Fruit fly (Drosophila melanogaster) whole organism, pupa: ENCODE results near the gene Fign.

Source experiments
- CG10348 ChIP-seq: fragments of 200-800 bp; sonication (Bioruptor generic); IDR thresholded peaks from 2 replicates; pipeline ENCODE4 v1.3.6; 2022; ENCODE audit warnings: missing biosample characterization, missing genetic modification characterization
- CG12605 ChIP-seq: fragments of 200-800 bp; sonication (Bioruptor generic); IDR thresholded peaks from 2 replicates; pipeline ENCODE4 v1.3.6; 2022; ENCODE audit warnings: missing biosample characterization, missing genetic modification characterization
- CG13204 ChIP-seq: fragments of 200-800 bp; sonication (Bioruptor generic); optimal IDR thresholded peaks from 2 replicates; lab custom pipeline; 2018; ENCODE audit warnings: missing biosample characterization, mild to moderate bottlenecking, missing genetic modification characterization, moderate library complexity
- CG14655 ChIP-seq: fragments of 200-800 bp; sonication (Bioruptor generic); optimal IDR thresholded peaks from 3 replicates; lab custom pipeline; 2017; ENCODE audit warnings: mild to moderate bottlenecking, missing biosample characterization, missing genetic modification reagents, missing genetic modification characterization
- CG15710 ChIP-seq: fragments of 200-800 bp; sonication (Bioruptor generic); optimal IDR thresholded peaks from 2 replicates; lab custom pipeline; 2018; ENCODE audit warnings: missing biosample characterization, mild to moderate bottlenecking, missing genetic modification characterization, moderate library complexity
- CG17806 ChIP-seq: fragments of 200-800 bp; sonication (Bioruptor generic); optimal IDR thresholded peaks from 2 replicates; lab custom pipeline; 2018; ENCODE audit warnings: missing biosample characterization, mild to moderate bottlenecking, missing genetic modification characterization, moderate library complexity
- CG32121 ChIP-seq: fragments of 200-800 bp; sonication (Bioruptor generic); IDR thresholded peaks from 2 replicates; pipeline ENCODE4 v1.3.6; 2022; ENCODE audit warnings: missing biosample characterization, missing genetic modification characterization
- CG34367 ChIP-seq: fragments of 200-800 bp; sonication (Bioruptor generic); optimal IDR thresholded peaks from 2 replicates; lab custom pipeline; 2018; ENCODE audit warnings: missing biosample characterization, mild to moderate bottlenecking, missing genetic modification characterization
- CG4496 ChIP-seq: fragments of 200-800 bp; sonication (Bioruptor generic); IDR thresholded peaks from 3 replicates; pipeline ENCODE4 v1.3.6; 2022; ENCODE audit warnings: missing biosample characterization, missing genetic modification characterization
- CG8159 ChIP-seq: fragments of 200-800 bp; sonication (Bioruptor generic); optimal IDR thresholded peaks from 3 replicates; lab custom pipeline; 2018; ENCODE audit warnings: missing biosample characterization, mild to moderate bottlenecking, missing genetic modification characterization, moderate library complexity
- CG8301 ChIP-seq: fragments of 200-800 bp; sonication (Bioruptor generic); optimal IDR thresholded peaks from 2 replicates; lab custom pipeline; 2018; ENCODE audit warnings: missing biosample characterization, mild to moderate bottlenecking, missing genetic modification characterization
- CG9948 ChIP-seq: fragments of 200-800 bp; sonication (Bioruptor generic); optimal IDR thresholded peaks from 2 replicates; lab custom pipeline; 2018; ENCODE audit warnings: missing biosample characterization, mild to moderate bottlenecking, missing genetic modification characterization, moderate library complexity
- D1 ChIP-seq: fragments of 200-800 bp; sonication (Bioruptor generic); optimal IDR thresholded peaks from 2 replicates; lab custom pipeline; 2018; ENCODE audit warnings: missing biosample characterization, mild to moderate bottlenecking, missing genetic modification characterization, moderate library complexity
- EcR ChIP-seq: fragments of 200-800 bp; sonication (Bioruptor generic); optimal IDR thresholded peaks from 3 replicates; lab custom pipeline; 2019; ENCODE audit warnings: missing biosample characterization, missing genetic modification characterization, mild to moderate bottlenecking, moderate library complexity, missing genetic modification reagents
- Ets98B ChIP-seq: fragments of 200-800 bp; sonication (Bioruptor generic); IDR thresholded peaks from 2 replicates; pipeline ENCODE4 v1.3.6; 2022; ENCODE audit warnings: missing biosample characterization, missing genetic modification characterization
- Pif1A ChIP-seq: fragments of 200-800 bp; sonication (Bioruptor generic); optimal IDR thresholded peaks from 3 replicates; lab custom pipeline; 2016; ENCODE audit warnings: missing biosample characterization, missing genetic modification characterization
- Pif1B ChIP-seq: fragments of 200-800 bp; sonication (Bioruptor generic); optimal IDR thresholded peaks from 3 replicates; lab custom pipeline; 2016; ENCODE audit warnings: missing biosample characterization, missing genetic modification characterization
- Snoo ChIP-seq: fragments of 200-800 bp; sonication (Bioruptor generic); optimal IDR thresholded peaks from 3 replicates; lab custom pipeline; 2017; ENCODE audit warnings: missing biosample characterization, mild to moderate bottlenecking, missing genetic modification characterization, inconsistent platforms
- fd96Ca ChIP-seq: fragments of 200-800 bp; sonication (Bioruptor generic); IDR thresholded peaks from 3 replicates; pipeline ENCODE4 v1.3.6; 2022; ENCODE audit warnings: missing biosample characterization, missing genetic modification characterization
- gl ChIP-seq: fragments of 200-800 bp; sonication (Bioruptor generic); optimal IDR thresholded peaks from 2 replicates; lab custom pipeline; 2018; ENCODE audit warnings: missing biosample characterization, mild to moderate bottlenecking, missing genetic modification characterization
- rn ChIP-seq: fragments of 200-800 bp; sonication (Bioruptor generic); IDR thresholded peaks from 2 replicates; pipeline ENCODE4 v1.3.6; 2022; ENCODE audit warnings: missing biosample characterization, missing genetic modification characterization

The Fign gene

DNA sequence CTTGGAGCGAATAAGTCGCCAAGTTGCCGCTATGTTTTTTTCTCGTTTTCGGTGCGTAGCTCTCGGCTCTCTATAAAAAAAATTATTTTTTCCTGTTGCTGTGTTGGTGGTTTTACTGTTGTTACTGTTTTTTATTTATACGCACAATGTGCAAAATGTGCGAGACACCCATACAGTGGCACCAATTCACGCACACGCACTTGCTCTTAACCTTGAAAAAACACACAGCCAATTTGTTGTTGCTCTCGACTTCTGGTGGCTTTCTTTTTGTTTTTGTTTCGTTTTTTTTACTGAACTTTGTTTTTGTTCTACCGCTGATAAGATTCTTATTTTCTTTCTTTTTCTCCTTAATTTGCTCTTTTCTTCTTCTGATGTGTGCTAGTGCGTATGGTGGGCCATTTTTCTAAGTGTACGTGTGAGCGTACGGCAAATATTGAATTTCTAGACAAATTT lies 36.5 kb upstream of the Fign start:
- peak; percentile 91 for TF ChIP-seq gl (tag; lab: Kevin White, UChicago)
- peak; percentile 78 for TF ChIP-seq EcR
- no peak for TF ChIP-seq D1 (tag; lab: Kevin White, UChicago)
- TF ChIP-seq CG9948 (tag; lab: Kevin White, UChicago) = peak; percentile 72
- TF ChIP-seq rn (GFP tag; lab: Robert Waterston, UW) = no peak
- peak; percentile 20 for TF ChIP-seq Snoo (tag; lab: Kevin White, UChicago)
- TF ChIP-seq CG34367 (tag; lab: Kevin White, UChicago) = peak; percentile 80
- peak; percentile 31 for TF ChIP-seq CG8301 (tag; lab: Kevin White, UChicago)
- TF ChIP-seq CG15710 (tag; lab: Kevin White, UChicago) = peak; percentile 81
- peak; percentile 52 for TF ChIP-seq CG32121 (GFP tag; lab: Robert Waterston, UW)
- TF ChIP-seq CG4496 (GFP tag; lab: Robert Waterston, UW) = peak; percentile 52; the same call in 2 of the 3 replicates
- TF ChIP-seq CG12605 = 0 out of 2 replicates have a peak, but pooled peaks have one; percentile 54
- peak; percentile 96 for TF ChIP-seq CG13204 (GFP tag; lab: Kevin White, UChicago)
- peak; percentile 74 for TF ChIP-seq CG17806
- peak; percentile 70 for TF ChIP-seq Pif1B (GFP tag; lab: Kevin White, UChicago)
- 0 out of 3 replicates have a peak, but pooled peaks have one; percentile 16 for TF ChIP-seq fd96Ca (GFP tag; lab: Robert Waterston, UW)
- 0 out of 2 replicates have a peak, but pooled peaks have one; percentile 22 for TF ChIP-seq Ets98B (GFP tag; lab: Robert Waterston, UW)
- TF ChIP-seq CG8159 (tag; lab: Kevin White, UChicago) = peak; percentile 82
- no peak for TF ChIP-seq CG14655 (GFP tag; lab: Kevin White, UChicago)
- no peak for TF ChIP-seq CG10348 (GFP tag; lab: Robert Waterston, UW)
- peak; percentile 83 for TF ChIP-seq Pif1A (GFP tag; lab: Kevin White, UChicago)
- TF ChIP-seq, all 21 proteins: peak for 17

DNA sequence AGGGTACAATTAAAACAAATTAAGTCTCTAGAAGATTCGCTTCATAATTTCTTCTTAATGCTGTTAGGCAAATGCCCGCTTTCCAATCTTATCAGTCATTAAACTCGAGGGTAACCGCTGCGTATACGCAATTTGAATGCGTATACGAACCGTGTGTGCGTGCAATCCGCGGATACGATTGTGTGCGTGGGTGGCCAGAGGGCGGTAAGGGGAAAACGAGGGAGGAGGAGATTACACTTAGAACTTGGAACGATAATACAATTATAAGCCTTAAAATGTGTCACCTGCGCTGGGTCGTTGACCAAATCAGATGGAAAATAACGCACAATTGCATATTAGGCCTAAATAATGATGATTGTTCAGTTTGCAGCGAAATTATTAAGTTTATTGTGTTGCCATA lies 36.1 kb upstream of the Fign start:
- TF ChIP-seq CG14655 (GFP tag; lab: Kevin White, UChicago) (no peak), CG4496 (GFP tag; lab: Robert Waterston, UW) (no peak), fd96Ca (GFP tag; lab: Robert Waterston, UW) (peak; percentile 47; the same call in 1 of the 3 replicates), Snoo (tag; lab: Kevin White, UChicago) (no peak), Ets98B (GFP tag; lab: Robert Waterston, UW) (no peak), CG12605 (no peak), CG8159 (tag; lab: Kevin White, UChicago) (no peak), CG34367 (tag; lab: Kevin White, UChicago) (no peak), CG17806 (no peak)

DNA sequence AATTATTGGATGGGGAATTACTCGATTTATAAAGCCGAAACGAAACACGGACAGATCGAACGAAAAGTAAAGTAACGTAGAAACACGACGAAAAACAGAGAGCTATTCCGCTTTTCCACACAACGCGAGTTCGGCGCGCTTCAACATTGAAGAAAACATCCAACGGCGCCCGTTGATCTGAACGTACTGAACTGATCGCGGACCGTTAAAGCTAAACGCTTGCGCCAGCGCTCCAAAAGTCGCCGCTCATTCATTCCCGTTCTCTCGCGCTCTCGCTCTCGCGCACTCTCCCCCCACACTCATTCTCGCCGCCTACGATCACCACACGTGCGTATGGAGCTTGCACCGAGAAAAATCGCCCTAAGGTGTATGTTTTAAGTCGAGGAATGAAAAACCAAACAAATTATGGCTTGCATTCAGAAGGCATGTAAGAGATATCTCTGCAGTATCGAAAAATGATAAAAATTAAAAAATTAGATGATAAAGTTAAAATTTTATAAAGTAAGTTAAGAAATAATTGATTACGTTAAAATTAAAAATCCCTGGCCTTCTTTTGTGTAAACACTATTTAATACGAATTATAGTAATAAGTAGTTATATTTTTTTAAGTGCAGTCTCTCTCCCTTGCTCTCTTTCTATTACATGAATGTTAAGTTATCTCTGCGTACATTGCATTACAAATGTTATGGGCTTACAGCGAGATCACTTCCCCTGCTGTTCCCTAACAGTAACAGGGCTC lies 35.1 kb upstream of the Fign start, which contains the start of gene E23:
Gene E23, minus strand, starts transcription at position 188 of the 739 bp plus-strand sequence.
- TF ChIP-seq CG32121 (GFP tag; lab: Robert Waterston, UW) (peak; percentile 99), CG17806 (peak; percentile 98), CG12605 (peak; percentile 96), CG8159 (tag; lab: Kevin White, UChicago) (peak; percentile 98), CG13204 (GFP tag; lab: Kevin White, UChicago) (peak; percentile 93), CG10348 (GFP tag; lab: Robert Waterston, UW) (peak; percentile 91), CG14655 (GFP tag; lab: Kevin White, UChicago) (peak; percentile 99), D1 (tag; lab: Kevin White, UChicago) (peak; percentile 97), CG4496 (GFP tag; lab: Robert Waterston, UW) (peak; percentile 98), EcR (peak; percentile 71), fd96Ca (GFP tag; lab: Robert Waterston, UW) (peak; percentile 96), CG15710 (tag; lab: Kevin White, UChicago) (peak; percentile 98), Pif1A (GFP tag; lab: Kevin White, UChicago) (peak; percentile 97), CG34367 (tag; lab: Kevin White, UChicago) (peak; percentile 96), CG8301 (tag; lab: Kevin White, UChicago) (peak; percentile 98), Snoo (tag; lab: Kevin White, UChicago) (peak; percentile 99), rn (GFP tag; lab: Robert Waterston, UW) (peak; percentile 94), Ets98B (GFP tag; lab: Robert Waterston, UW) (peak; percentile 97), CG9948 (tag; lab: Kevin White, UChicago) (peak; percentile 99), gl (tag; lab: Kevin White, UChicago) (peak; percentile 89), Pif1B (GFP tag; lab: Kevin White, UChicago) (peak; percentile 98)

DNA sequence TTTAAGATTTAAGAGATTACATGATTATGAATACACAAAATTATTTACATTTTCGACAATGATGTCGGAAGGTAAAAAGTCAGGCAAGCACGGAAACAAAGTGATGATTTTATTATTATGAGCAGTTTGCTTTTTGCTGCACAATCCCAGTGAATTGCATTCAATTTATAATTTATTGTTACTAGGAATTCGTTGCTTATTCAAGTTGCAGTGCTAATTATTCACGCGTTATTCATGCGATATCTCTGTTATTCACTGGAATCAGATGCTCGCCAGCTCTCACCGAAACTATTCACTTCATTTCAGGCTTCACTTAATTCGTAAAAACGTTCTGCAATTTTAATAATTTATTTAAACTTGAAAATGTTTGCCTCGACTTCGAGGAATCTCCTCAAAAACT lies 34.1 kb upstream of the Fign start:
- no peak for TF ChIP-seq D1 (tag; lab: Kevin White, UChicago)
- TF ChIP-seq gl (tag; lab: Kevin White, UChicago) = no peak
- no peak for TF ChIP-seq Ets98B (GFP tag; lab: Robert Waterston, UW)
- TF ChIP-seq CG34367 (tag; lab: Kevin White, UChicago) = no peak
- no peak for TF ChIP-seq Pif1A (GFP tag; lab: Kevin White, UChicago)
- no peak for TF ChIP-seq rn (GFP tag; lab: Robert Waterston, UW)
- no peak for TF ChIP-seq CG4496 (GFP tag; lab: Robert Waterston, UW)
- TF ChIP-seq CG12605 = no peak
- no peak for TF ChIP-seq Pif1B (GFP tag; lab: Kevin White, UChicago)
- no peak for TF ChIP-seq CG9948 (tag; lab: Kevin White, UChicago)
- TF ChIP-seq CG8159 (tag; lab: Kevin White, UChicago) = no peak
- TF ChIP-seq, all 21 proteins: peak for 0

DNA sequence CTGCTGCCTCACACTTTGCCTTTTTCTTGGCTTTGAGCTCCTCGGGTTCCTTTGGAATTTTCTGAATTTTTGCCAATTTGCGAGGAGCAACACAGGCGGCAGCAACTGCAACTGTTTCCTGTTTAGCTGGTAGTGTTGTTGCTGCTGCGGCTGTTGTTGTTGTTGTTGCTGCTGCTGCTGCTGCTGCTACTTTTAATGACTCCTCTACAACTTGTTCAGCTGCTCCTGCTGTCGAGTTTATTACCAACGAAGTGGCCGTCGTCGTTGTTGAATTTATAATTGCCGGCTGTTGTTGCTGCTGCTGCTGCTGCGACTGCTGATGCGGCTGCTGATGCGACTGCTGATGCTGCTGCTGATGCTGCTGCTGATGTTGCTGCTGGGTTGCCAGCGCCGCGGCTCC lies 33.3 kb upstream of the Fign start:
- TF ChIP-seq CG8301 (tag; lab: Kevin White, UChicago) (no peak), CG15710 (tag; lab: Kevin White, UChicago) (no peak), CG17806 (no peak), Pif1B (GFP tag; lab: Kevin White, UChicago) (no peak), CG12605 (no peak), CG32121 (GFP tag; lab: Robert Waterston, UW) (no peak), CG10348 (GFP tag; lab: Robert Waterston, UW) (no peak), Snoo (tag; lab: Kevin White, UChicago) (no peak), fd96Ca (GFP tag; lab: Robert Waterston, UW) (no peak), rn (GFP tag; lab: Robert Waterston, UW) (no peak), CG13204 (GFP tag; lab: Kevin White, UChicago) (peak; percentile 76), EcR (peak; percentile 35), gl (tag; lab: Kevin White, UChicago) (no peak), CG4496 (GFP tag; lab: Robert Waterston, UW) (no peak; the same call in 2 of the 3 replicates), Pif1A (GFP tag; lab: Kevin White, UChicago) (no peak), CG9948 (tag; lab: Kevin White, UChicago) (no peak), Ets98B (GFP tag; lab: Robert Waterston, UW) (no peak), CG34367 (tag; lab: Kevin White, UChicago) (no peak)
- TF ChIP-seq, all 21 proteins: peak for 2
